Fruit fly (Drosophila melanogaster) whole organism, adult: Measurements from ENCODE around the gene Sfxn2.
A peak's percentile ranks its signal among the peaks of the same experiment; 100 is the strongest.

ENCODE experiments used
- CG11617 ChIP-seq: fragments of 200-800 bp; sonication (Bioruptor generic); optimal IDR thresholded peaks from 2 replicates; lab custom pipeline; 2017; ENCODE audit warnings: mild to moderate bottlenecking, missing biosample characterization, missing genetic modification reagents, missing genetic modification characterization
- CG12768 ChIP-seq: fragments of 200-800 bp; sonication (Bioruptor generic); optimal IDR thresholded peaks from 2 replicates; lab custom pipeline; 2017; ENCODE audit warnings: missing biosample characterization, missing genetic modification characterization, mild to moderate bottlenecking, moderate library complexity, missing genetic modification reagents
- CG7045 ChIP-seq: fragments of 200-800 bp; sonication (Bioruptor generic); optimal IDR thresholded peaks from 2 replicates; lab custom pipeline; 2017; ENCODE audit warnings: missing biosample characterization, mild to moderate bottlenecking, missing genetic modification characterization
- CG7101 ChIP-seq: fragments of 200-800 bp; sonication (Bioruptor generic); optimal IDR thresholded peaks from 2 replicates; lab custom pipeline; 2018; ENCODE audit warnings: missing biosample characterization, mild to moderate bottlenecking, missing genetic modification characterization, moderate library complexity
- Hr96 ChIP-seq: fragments of 200-800 bp; sonication (Bioruptor generic); optimal IDR thresholded peaks from 2 replicates; lab custom pipeline; 2016; ENCODE audit warnings: missing biosample characterization, missing genetic modification characterization
- bab1 ChIP-seq: fragments of 200-800 bp; sonication (Bioruptor generic); optimal IDR thresholded peaks from 3 replicates; lab custom pipeline; 2019; ENCODE audit warnings: missing biosample characterization, mild to moderate bottlenecking, missing genetic modification characterization, moderate library complexity
- cic ChIP-seq: fragments of 200-800 bp; sonication (Bioruptor generic); optimal IDR thresholded peaks from 2 replicates; lab custom pipeline; 2017; ENCODE audit warnings: missing biosample characterization, mild to moderate bottlenecking, missing genetic modification characterization, moderate library complexity
- kay ChIP-seq: fragments of 200-800 bp; sonication (Bioruptor generic); peaks from one replicate; lab custom pipeline; 2016; ENCODE audit warnings: missing biosample characterization, missing genetic modification characterization, borderline replicate concordance
- ovo ChIP-seq: fragments of 200-800 bp; sonication (Bioruptor generic); optimal IDR thresholded peaks from 2 replicates; lab custom pipeline; 2016; ENCODE audit warnings: missing biosample characterization, missing genetic modification characterization
- tj ChIP-seq: fragments of 200-800 bp; sonication (Bioruptor generic); optimal IDR thresholded peaks from 3 replicates; lab custom pipeline; 2017; ENCODE audit warnings: missing biosample characterization, mild to moderate bottlenecking, missing genetic modification characterization, moderate library complexity
- toe ChIP-seq: fragments of 200-800 bp; sonication (Bioruptor generic); optimal IDR thresholded peaks from 2 replicates; lab custom pipeline; 2016; ENCODE audit warnings: missing biosample characterization, missing genetic modification characterization

dm6 chr3L:19086364-19087200 lies 23.6 kb downstream of the Sfxn2 start, which contains the start of gene Mkp3:
- peak; percentile 34 for TF ChIP-seq Hr96 (GFP tag; lab: Kevin White, UChicago)
- peak; percentile 70 for TF ChIP-seq tj (GFP tag; lab: Kevin White, UChicago)
- TF ChIP-seq toe (GFP tag; lab: Kevin White, UChicago), result peak; percentile 58
- peak; percentile 29 for TF ChIP-seq ovo
- peak; percentile 94 for TF ChIP-seq CG7045 (GFP tag; lab: Kevin White, UChicago)
- TF ChIP-seq bab1 (GFP tag; lab: Kevin White, UChicago), result peak; percentile 86
- peak; percentile 88 for TF ChIP-seq cic (GFP tag; lab: Kevin White, UChicago)
- peak; percentile 96 for TF ChIP-seq CG12768 (GFP tag; lab: Kevin White, UChicago)
- TF ChIP-seq CG7101 (tag; lab: Kevin White, UChicago), result peak; percentile 94
- peak; percentile 96 for TF ChIP-seq CG11617
- TF ChIP-seq kay (GFP tag; lab: Kevin White, UChicago), result peak; percentile 97
